Fruit fly (Drosophila melanogaster) whole organism, embryonic: ENCODE measurements around the gene ihog.

ENCODE experiments used
- BEAF-32 ChIP-seq: fragments of 200-800 bp; sonication (Bioruptor generic); optimal IDR thresholded peaks from 3 replicates; lab custom pipeline; 2017; ENCODE audit warnings: missing biosample characterization, missing genetic modification characterization, mild to moderate bottlenecking, moderate library complexity, missing genetic modification reagents
- CG12155 ChIP-seq: fragments of 200-800 bp; sonication (Bioruptor generic); optimal IDR thresholded peaks from 3 replicates; lab custom pipeline; 2016; ENCODE audit warnings: missing biosample characterization, missing genetic modification characterization
- CG12299 ChIP-seq: fragments of 200-800 bp; sonication (Bioruptor generic); optimal IDR thresholded peaks from 2 replicates; lab custom pipeline; 2018; ENCODE audit warnings: missing biosample characterization, mild to moderate bottlenecking, missing genetic modification characterization
- CG13287 ChIP-seq: fragments of 200-800 bp; sonication (Bioruptor generic); IDR thresholded peaks from 2 replicates; pipeline ENCODE4 v1.3.6; 2022; ENCODE audit warnings: missing biosample characterization, missing genetic modification characterization; ENCODE audit not compliant: partially characterized antibody
- CG13296 ChIP-seq: fragments of 200-800 bp; sonication (Bioruptor generic); optimal IDR thresholded peaks from 3 replicates; lab custom pipeline; 2018; ENCODE audit warnings: missing biosample characterization, mild to moderate bottlenecking, missing genetic modification characterization
- CG13624 ChIP-seq: fragments of 200-800 bp; sonication (Bioruptor generic); optimal IDR thresholded peaks from 2 replicates; lab custom pipeline; 2016; ENCODE audit warnings: missing biosample characterization, missing genetic modification characterization
- CG13775 ChIP-seq: fragments of 200-800 bp; sonication (Bioruptor generic); optimal IDR thresholded peaks from 3 replicates; lab custom pipeline; 2017; ENCODE audit warnings: missing biosample characterization, mild to moderate bottlenecking, missing genetic modification characterization
- CG15479 ChIP-seq: fragments of 200-800 bp; sonication (Bioruptor generic); optimal IDR thresholded peaks from 3 replicates; lab custom pipeline; 2019; ENCODE audit warnings: missing biosample characterization, mild to moderate bottlenecking, missing genetic modification characterization, moderate library complexity
- CG1832 ChIP-seq: fragments of 200-800 bp; sonication (Bioruptor generic); optimal IDR thresholded peaks from 2 replicates; lab custom pipeline; 2017; ENCODE audit warnings: missing biosample characterization, mild to moderate bottlenecking, missing genetic modification characterization, inconsistent platforms
- CG2120 ChIP-seq: fragments of 200-800 bp; sonication (Bioruptor generic); optimal IDR thresholded peaks from 3 replicates; lab custom pipeline; 2016; ENCODE audit warnings: missing biosample characterization, missing genetic modification characterization
- CG2199 ChIP-seq: fragments of 200-800 bp; sonication (Bioruptor generic); IDR thresholded peaks from 3 replicates; pipeline ENCODE4 v1.3.6; 2022; ENCODE audit warnings: missing biosample characterization, missing genetic modification characterization
- CG3163 ChIP-seq: fragments of 200-800 bp; sonication (Bioruptor generic); optimal IDR thresholded peaks from 3 replicates; lab custom pipeline; 2016; ENCODE audit warnings: missing biosample characterization, missing genetic modification characterization
- CG3726 ChIP-seq: fragments of 200-800 bp; sonication (Bioruptor generic); IDR thresholded peaks from 3 replicates; pipeline ENCODE4, ENCODE4 v1.3.6; 2022; ENCODE audit warnings: missing biosample characterization, missing genetic modification characterization
- CG4617 ChIP-seq: fragments of 200-800 bp; sonication (Bioruptor generic); optimal IDR thresholded peaks from 3 replicates; lab custom pipeline; 2016; ENCODE audit warnings: missing biosample characterization, missing genetic modification characterization, borderline replicate concordance
- CG5180 ChIP-seq: fragments of 200-800 bp; sonication (Bioruptor generic); optimal IDR thresholded peaks from 3 replicates; lab custom pipeline; 2017; ENCODE audit warnings: missing biosample characterization, missing genetic modification characterization, mild to moderate bottlenecking, moderate library complexity, missing genetic modification reagents
- CG6272 ChIP-seq: fragments of 200-800 bp; sonication (Bioruptor generic); IDR thresholded peaks from 2 replicates; pipeline ENCODE4 v1.3.6; 2022; ENCODE audit warnings: missing biosample characterization, missing genetic modification characterization
- CG7963 ChIP-seq: fragments of 200-800 bp; sonication (Bioruptor generic); IDR thresholded peaks from 3 replicates; pipeline ENCODE4 v1.3.6; 2022; ENCODE audit warnings: missing biosample characterization, missing genetic modification characterization; ENCODE audit not compliant: partially characterized antibody
- CG9437 ChIP-seq: fragments of 200-800 bp; sonication (Bioruptor generic); optimal IDR thresholded peaks from 2 replicates; lab custom pipeline; 2018; ENCODE audit warnings: missing biosample characterization, mild to moderate bottlenecking, missing genetic modification characterization
- CTCF ChIP-seq: fragments of 200-800 bp; sonication (Bioruptor generic); optimal IDR thresholded peaks from 2 replicates; lab custom pipeline; 2017; ENCODE audit warnings: missing biosample characterization, mild to moderate bottlenecking, missing genetic modification characterization, moderate library complexity
- Camta ChIP-seq: fragments of 200-800 bp; sonication (Bioruptor generic); optimal IDR thresholded peaks from 2 replicates; lab custom pipeline; 2016; ENCODE audit warnings: missing biosample characterization, missing genetic modification characterization
- Chrac-16 ChIP-seq: fragments of 200-800 bp; sonication (Bioruptor generic); optimal IDR thresholded peaks from 3 replicates; lab custom pipeline; 2016; ENCODE audit warnings: missing biosample characterization, missing genetic modification characterization
- Ets97D ChIP-seq: fragments of 200-800 bp; sonication (Bioruptor generic); optimal IDR thresholded peaks from 3 replicates; lab custom pipeline; 2016; ENCODE audit warnings: missing biosample characterization, missing genetic modification characterization
- Fer1 ChIP-seq: fragments of 200-800 bp; sonication (Bioruptor generic); optimal IDR thresholded peaks from 2 replicates; lab custom pipeline; 2017; ENCODE audit warnings: missing biosample characterization, mild to moderate bottlenecking, missing genetic modification characterization
- Fer2 ChIP-seq: fragments of 200-800 bp; sonication (Bioruptor generic); optimal IDR thresholded peaks from 2 replicates; lab custom pipeline; 2018; ENCODE audit warnings: missing biosample characterization, mild to moderate bottlenecking, missing genetic modification characterization, moderate library complexity
- HmgZ ChIP-seq: fragments of 200-800 bp; sonication (Bioruptor generic); optimal IDR thresholded peaks from 2 replicates; lab custom pipeline; 2018; ENCODE audit warnings: missing biosample characterization, mild to moderate bottlenecking, missing genetic modification characterization
- Med ChIP-seq: fragments of 200-800 bp; sonication (Bioruptor generic); peaks from one replicate; lab custom pipeline; 2016; ENCODE audit warnings: missing biosample characterization, missing genetic modification characterization, mild to moderate bottlenecking, inconsistent platforms, moderate library complexity
- NFAT ChIP-seq: fragments of 200-800 bp; sonication (Bioruptor generic); IDR thresholded peaks from 2 replicates; pipeline ENCODE4 v1.3.6; 2022; ENCODE audit warnings: missing biosample characterization, missing genetic modification characterization
- Sry-β ChIP-seq: fragments of 200-800 bp; sonication (Bioruptor generic); optimal IDR thresholded peaks from 2 replicates; lab custom pipeline; 2018; ENCODE audit warnings: missing biosample characterization, mild to moderate bottlenecking, missing genetic modification characterization, moderate library complexity
- Ssrp ChIP-seq: fragments of 200-800 bp; sonication (Bioruptor generic); optimal IDR thresholded peaks from 2 replicates; lab custom pipeline; 2018; ENCODE audit warnings: missing biosample characterization, mild to moderate bottlenecking, missing genetic modification characterization, moderate library complexity
- Xbp1 ChIP-seq: fragments of 200-800 bp; sonication (Bioruptor generic); optimal IDR thresholded peaks from 3 replicates; lab custom pipeline; 2016; ENCODE audit warnings: missing biosample characterization, mild to moderate bottlenecking, missing genetic modification characterization
- btn ChIP-seq: fragments of 200-800 bp; sonication (Bioruptor generic); optimal IDR thresholded peaks from 2 replicates; lab custom pipeline; 2016; ENCODE audit warnings: missing biosample characterization, missing genetic modification characterization
- chn ChIP-seq: fragments of 200-800 bp; sonication (Bioruptor generic); optimal IDR thresholded peaks from 2 replicates; lab custom pipeline; 2016; ENCODE audit warnings: missing biosample characterization, missing genetic modification characterization
- da ChIP-seq: fragments of 200-800 bp; sonication (Bioruptor generic); optimal IDR thresholded peaks from 2 replicates; lab custom pipeline; 2016; ENCODE audit warnings: missing biosample characterization, missing genetic modification characterization
- dmrt11E ChIP-seq: fragments of 200-800 bp; sonication (Bioruptor generic); optimal IDR thresholded peaks from 3 replicates; lab custom pipeline; 2018; ENCODE audit warnings: missing biosample characterization, mild to moderate bottlenecking, missing genetic modification characterization, moderate library complexity
- en ChIP-seq: fragments of 200-800 bp; sonication (Bioruptor generic); optimal IDR thresholded peaks from 2 replicates; lab custom pipeline; 2016; ENCODE audit warnings: missing biosample characterization, missing genetic modification characterization
- gce ChIP-seq: fragments of 200-800 bp; sonication (Bioruptor generic); IDR thresholded peaks from 3 replicates; pipeline ENCODE4 v1.3.6; 2022; ENCODE audit warnings: missing biosample characterization, missing genetic modification characterization
- gfzf ChIP-seq: fragments of 200-800 bp; sonication (Bioruptor generic); optimal IDR thresholded peaks from 2 replicates; lab custom pipeline; 2016; ENCODE audit warnings: missing biosample characterization, mild to moderate bottlenecking, missing genetic modification characterization, moderate library complexity
- grau ChIP-seq: fragments of 200-800 bp; optimal IDR thresholded peaks from 3 replicates; lab custom pipeline; 2019; ENCODE audit warnings: missing biosample characterization, mild to moderate bottlenecking, missing genetic modification characterization, moderate library complexity
- gro ChIP-seq: fragments of 200-800 bp; sonication (Bioruptor generic); optimal IDR thresholded peaks from 2 replicates; lab custom pipeline; 2016; ENCODE audit warnings: missing biosample characterization, missing genetic modification characterization
- ind ChIP-seq: fragments of 200-800 bp; sonication (Bioruptor generic); optimal IDR thresholded peaks from 3 replicates; lab custom pipeline; 2016; ENCODE audit warnings: missing biosample characterization, missing genetic modification characterization
- lilli ChIP-seq: fragments of 200-800 bp; sonication (Bioruptor generic); optimal IDR thresholded peaks from 3 replicates; lab custom pipeline; 2016; ENCODE audit warnings: missing biosample characterization, missing genetic modification characterization
- luna ChIP-seq: fragments of 200-800 bp; sonication (Bioruptor generic); optimal IDR thresholded peaks from 2 replicates; lab custom pipeline; 2016; ENCODE audit warnings: missing biosample characterization, missing genetic modification characterization
- phol ChIP-seq: fragments of 200-800 bp; sonication (Bioruptor generic); optimal IDR thresholded peaks from 3 replicates; lab custom pipeline; 2018; ENCODE audit warnings: missing biosample characterization, mild to moderate bottlenecking, missing genetic modification characterization, moderate library complexity
- run ChIP-seq: fragments of 200-800 bp; sonication (Bioruptor generic); optimal IDR thresholded peaks from 3 replicates; lab custom pipeline; 2018; ENCODE audit warnings: missing biosample characterization, mild to moderate bottlenecking, missing genetic modification characterization
- sima ChIP-seq: fragments of 200-800 bp; sonication (Bioruptor generic); optimal IDR thresholded peaks from 2 replicates; lab custom pipeline; 2016; ENCODE audit warnings: missing biosample characterization, missing genetic modification characterization
- slbo ChIP-seq: fragments of 200-800 bp; sonication (Bioruptor generic); IDR thresholded peaks from 2 replicates; pipeline ENCODE4 v1.3.6; 2022; ENCODE audit warnings: missing biosample characterization, missing genetic modification characterization
- sqz ChIP-seq: fragments of 200-800 bp; sonication (Bioruptor generic); optimal IDR thresholded peaks from 3 replicates; lab custom pipeline; 2018; ENCODE audit warnings: missing biosample characterization, mild to moderate bottlenecking, missing genetic modification characterization
- trem ChIP-seq: fragments of 200-800 bp; optimal IDR thresholded peaks from 3 replicates; lab custom pipeline; 2019; ENCODE audit warnings: missing biosample characterization, mild to moderate bottlenecking, missing genetic modification characterization, moderate library complexity
- twi ChIP-seq: fragments of 200-800 bp; optimal IDR thresholded peaks from 2 replicates; lab custom pipeline; 2019; ENCODE audit warnings: missing biosample characterization, mild to moderate bottlenecking, missing genetic modification characterization, moderate library complexity
- vfl ChIP-seq: fragments of 200-800 bp; sonication (Bioruptor generic); optimal IDR thresholded peaks from 2 replicates; lab custom pipeline; 2016; ENCODE audit warnings: missing biosample characterization, missing genetic modification characterization
- zen2 ChIP-seq: fragments of 200-800 bp; sonication (Bioruptor generic); IDR thresholded peaks from 3 replicates; pipeline ENCODE4 v1.3.6; 2022; ENCODE audit warnings: missing biosample characterization, missing genetic modification characterization; ENCODE audit not compliant: partially characterized antibody
- zfh1 ChIP-seq: fragments of 200-800 bp; sonication (Bioruptor generic); IDR thresholded peaks from 3 replicates; pipeline ENCODE4 v1.3.6; 2022; ENCODE audit warnings: missing biosample characterization, missing genetic modification characterization

ihog gene

DNA sequence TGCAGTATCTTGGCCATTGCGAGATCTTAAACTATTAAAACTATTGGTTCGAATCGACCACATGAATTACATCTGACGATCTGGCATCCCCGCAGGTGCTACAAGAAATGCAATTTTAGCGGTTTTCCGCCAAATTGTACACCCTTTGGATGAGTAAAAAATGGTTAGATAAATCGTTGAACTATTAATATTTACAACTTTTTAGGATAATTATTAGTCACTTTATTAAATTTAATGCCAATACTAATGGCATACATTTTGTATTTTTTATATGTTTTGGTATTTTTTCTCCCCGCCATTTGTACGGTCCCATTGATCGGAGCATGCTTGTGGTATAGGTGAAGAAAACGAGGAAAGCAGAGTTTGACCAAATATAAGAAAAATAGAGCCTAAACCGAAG, 40.8 kb downstream of the ihog start, which contains the start of the genes Polr1F and Rat1 (continued):
- TF ChIP-seq zen2 (GFP tag; lab: Robert Waterston, UW) (no peak), CTCF (GFP tag; lab: Kevin White, UChicago) (no peak), CG3726 (GFP tag; lab: Robert Waterston, UW) (no peak), CG15479 (GFP tag; lab: Kevin White, UChicago) (no peak), grau (tag; lab: Kevin White, UChicago) (no peak), CG7963 (GFP tag; lab: Robert Waterston, UW) (no peak), Fer1 (GFP tag; lab: Kevin White, UChicago) (peak; percentile 29), CG1832 (no peak), Camta (peak; percentile 28), CG4617 (GFP tag; lab: Kevin White, UChicago) (peak; percentile 83), gce (GFP tag; lab: Robert Waterston, UW) (no peak), HmgZ (tag; lab: Kevin White, UChicago) (peak; percentile 70), NFAT (GFP tag; lab: Robert Waterston, UW) (0 out of 2 replicates have a peak, but pooled peaks have one; percentile 11), Xbp1 (GFP tag; lab: Kevin White, UChicago) (peak; percentile 50), Med (GFP tag; lab: Kevin White, UChicago) (peak; percentile 64), zfh1 (GFP tag; lab: Robert Waterston, UW) (peak; percentile 14; the same call in 1 of the 3 replicates), btn (GFP tag; lab: Kevin White, UChicago) (no peak), CG13287 (GFP tag; lab: Robert Waterston, UW) (peak; percentile 54; the same call in 1 of the 2 replicates), CG6272 (GFP tag; lab: Robert Waterston, UW) (no peak), lilli (peak; percentile 62), CG2120 (GFP tag; lab: Kevin White, UChicago) (peak; percentile 69), en (GFP tag; lab: Kevin White, UChicago) (no peak), trem (tag; lab: Kevin White, UChicago) (peak; percentile 79), CG12155 (GFP tag; lab: Kevin White, UChicago) (peak; percentile 19), CG12299 (tag; lab: Kevin White, UChicago) (peak; percentile 3), vfl (peak; percentile 31), BEAF-32 (peak; percentile 42), dmrt11E (tag; lab: Kevin White, UChicago) (peak; percentile 29), ind (peak; percentile 5), sqz (GFP tag; lab: Kevin White, UChicago) (no peak), sima (GFP tag; lab: Kevin White, UChicago) (no peak), gro (GFP tag; lab: Kevin White, UChicago) (peak; percentile 30), slbo (GFP tag; lab: Robert Waterston, UW) (peak; percentile 35; the same call in 1 of the 2 replicates), Sry-β (GFP tag; lab: Kevin White, UChicago) (peak; percentile 94), phol (tag; lab: Kevin White, UChicago) (peak; percentile 62), Ets97D (GFP tag; lab: Kevin White, UChicago) (peak; percentile 59), da (GFP tag; lab: Kevin White, UChicago) (no peak), Fer2 (no peak), CG13775 (GFP tag; lab: Kevin White, UChicago) (peak; percentile 43), CG13624 (GFP tag; lab: Kevin White, UChicago) (peak; percentile 27), CG2199 (GFP tag; lab: Robert Waterston, UW) (no peak), twi (tag; lab: Kevin White, UChicago) (no peak), Chrac-16 (peak; percentile 40), CG5180 (no peak), chn (GFP tag; lab: Kevin White, UChicago) (peak; percentile 45), CG13296 (no peak), CG3163 (GFP tag; lab: Kevin White, UChicago) (no peak), CG9437 (GFP tag; lab: Kevin White, UChicago) (no peak), luna (no peak), Ssrp (no peak), gfzf (GFP tag; lab: Kevin White, UChicago) (peak; percentile 70), run (tag; lab: Kevin White, UChicago) (peak; percentile 7)
